Worm (Caenorhabditis elegans) whole organism, midembryonic: Measurements from ENCODE around the gene C36C9.4.
A peak's percentile ranks its signal among the peaks of the same experiment; 100 is the strongest.
"Not testable (repeated sequence)": the region's sequence is repeated elsewhere in the genome, so short reads cannot be mapped to it uniquely, and the experiment has no call there.

ENCODE experiments used
- T22C8.4 ChIP-seq: fragments of 200-800 bp; sonication (Bioruptor generic); IDR thresholded peaks from 2 replicates; pipeline ENCODE4 v1.3.6; 2022; ENCODE audit warnings: missing genetic modification characterization, missing compliant biosample characterization
- cog-1 ChIP-seq: sonication (generic microtip); optimal IDR thresholded peaks from 2 replicates; lab custom pipeline; 2016; ENCODE audit warnings: missing genetic modification characterization, missing compliant biosample characterization
- flt-1 ChIP-seq: fragments of 200-800 bp; sonication (Bioruptor generic); IDR thresholded peaks from 2 replicates; pipeline ENCODE4 v1.3.6; 2022; ENCODE audit warnings: missing genetic modification characterization, missing compliant biosample characterization
- klf-2 ChIP-seq: fragments of 200-800 bp; sonication (Bioruptor generic); conservative IDR thresholded peaks from 2 replicates; pipeline ENCODE4 v1.3.6; 2022; ENCODE audit warnings: missing genetic modification reagents, missing genetic modification characterization, missing compliant biosample characterization
- med-1 ChIP-seq: sonication (generic microtip); optimal IDR thresholded peaks from 2 replicates; lab custom pipeline; 2017; ENCODE audit warnings: missing genetic modification characterization, mild to moderate bottlenecking, missing compliant biosample characterization, antibody characterized with exemption, missing genetic modification reagents; ENCODE audit not compliant: insufficient read depth
- ref-1 ChIP-seq: fragments of 200-800 bp; sonication (Bioruptor generic); conservative IDR thresholded peaks from 2 replicates; pipeline ENCODE4 v1.3.6; 2022; ENCODE audit warnings: missing genetic modification reagents, missing genetic modification characterization, missing compliant biosample characterization
- tab-1 ChIP-seq: fragments of 200-800 bp; sonication (Bioruptor generic); IDR thresholded peaks from 2 replicates; pipeline ENCODE4 v1.3.6; 2022; ENCODE audit warnings: missing genetic modification characterization, missing compliant biosample characterization
- ztf-23 ChIP-seq: fragments of 200-800 bp; sonication (Bioruptor generic); IDR thresholded peaks from 2 replicates; pipeline ENCODE4 v1.3.6; 2022; ENCODE audit warnings: missing genetic modification reagents, missing genetic modification characterization, missing compliant biosample characterization
- ztf-29 ChIP-seq: fragments of 200-800 bp; sonication (Bioruptor generic); IDR thresholded peaks from 2 replicates; pipeline ENCODE4 v1.3.6; 2022; ENCODE audit warnings: missing genetic modification reagents, missing genetic modification characterization, missing compliant biosample characterization

The C36C9.4 gene

DNA sequence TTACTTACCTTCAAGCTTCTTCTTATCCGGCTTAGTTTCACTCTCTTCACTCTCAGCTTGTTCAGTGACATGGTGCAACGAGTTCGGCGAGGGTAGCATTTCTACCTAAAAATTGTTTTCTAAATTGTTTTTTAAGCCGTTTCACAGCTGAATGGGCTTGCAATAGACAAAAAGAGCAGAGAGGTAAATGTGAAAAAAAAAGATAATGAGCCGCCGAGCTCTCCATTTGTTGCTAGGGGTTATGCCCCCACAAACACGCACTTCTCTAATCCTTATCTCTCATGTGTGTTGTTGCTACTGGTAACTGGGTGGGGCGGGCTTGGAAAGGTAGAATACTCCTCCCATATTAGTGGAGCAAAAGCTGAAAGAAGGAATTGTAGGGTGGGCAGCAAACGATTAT is 7.1 kb upstream of the C36C9.4 start, which contains the start of gene C36C9.5:
C36C9.5 (minus strand) TSS at position 101 of the 400 bp plus-strand sequence.
- TF ChIP-seq flt-1 (GFP tag; lab: Robert Waterston, UW) (no peak), med-1 (GFP tag; lab: Kevin White, UChicago) (no peak), ztf-29 (GFP tag; lab: Robert Waterston, UW) (no peak), ztf-23 (GFP tag; lab: Robert Waterston, UW) (no peak), T22C8.4 (GFP tag; lab: Robert Waterston, UW) (no peak), tab-1 (GFP tag; lab: Robert Waterston, UW) (no peak), ref-1 (no peak), klf-2 (GFP tag; lab: Robert Waterston, UW) (no peak), cog-1 (tag; lab: Kevin White, UChicago) (no peak)

DNA sequence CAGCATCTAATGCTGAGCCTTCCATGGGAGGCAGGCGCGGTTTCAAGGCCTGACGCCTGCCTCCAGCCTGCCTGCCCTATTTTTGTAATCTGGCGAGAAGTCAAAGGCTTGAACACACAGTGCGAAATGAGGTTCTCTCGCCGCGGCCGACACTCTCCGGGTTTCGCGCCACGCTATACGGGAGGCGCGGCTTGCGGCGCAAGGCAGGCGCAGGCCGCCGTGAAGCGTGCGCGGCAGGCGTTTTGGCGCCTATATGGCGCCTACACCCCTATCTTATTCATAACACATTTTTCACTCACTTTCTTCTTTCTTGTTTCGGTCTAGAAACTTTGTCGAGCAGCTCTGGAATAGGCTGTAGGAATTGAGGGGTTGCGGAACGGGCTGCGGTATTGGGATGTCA is 6.3 kb upstream of the C36C9.4 start:
- TF ChIP-seq cog-1 (tag; lab: Kevin White, UChicago) (no peak), tab-1 (GFP tag; lab: Robert Waterston, UW) (0 out of 2 replicates have a peak, but pooled peaks have one; percentile 26), flt-1 (GFP tag; lab: Robert Waterston, UW) (no peak)

DNA sequence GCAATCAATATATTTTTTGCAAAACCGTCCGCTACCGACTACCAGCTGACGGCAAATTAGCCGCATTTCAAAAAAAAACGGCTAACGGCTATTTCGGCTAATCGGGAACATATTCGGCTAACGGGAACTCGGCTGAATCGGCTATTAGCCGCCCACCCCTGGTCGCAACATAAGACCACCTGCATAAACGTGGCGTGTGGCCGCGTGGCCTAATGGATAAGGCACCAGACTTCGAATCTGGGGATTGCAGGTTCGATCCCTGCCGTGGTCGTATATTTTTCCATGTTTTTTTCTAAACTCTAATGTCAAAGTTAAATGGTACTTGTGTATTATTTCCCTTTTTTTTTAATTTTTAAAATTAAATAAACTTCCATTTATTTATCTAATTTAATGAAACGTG is 1.7 kb upstream of the C36C9.4 start:
- TF ChIP-seq cog-1 (tag; lab: Kevin White, UChicago): no peak
- no peak for TF ChIP-seq tab-1 (GFP tag; lab: Robert Waterston, UW)
- TF ChIP-seq klf-2 (GFP tag; lab: Robert Waterston, UW): no peak
- no peak for TF ChIP-seq ztf-23 (GFP tag; lab: Robert Waterston, UW)
- no peak for TF ChIP-seq T22C8.4 (GFP tag; lab: Robert Waterston, UW)
- no peak for TF ChIP-seq med-1 (GFP tag; lab: Kevin White, UChicago)
- TF ChIP-seq ztf-29 (GFP tag; lab: Robert Waterston, UW): no peak
- TF ChIP-seq flt-1 (GFP tag; lab: Robert Waterston, UW): no peak
- no peak for TF ChIP-seq ref-1

DNA sequence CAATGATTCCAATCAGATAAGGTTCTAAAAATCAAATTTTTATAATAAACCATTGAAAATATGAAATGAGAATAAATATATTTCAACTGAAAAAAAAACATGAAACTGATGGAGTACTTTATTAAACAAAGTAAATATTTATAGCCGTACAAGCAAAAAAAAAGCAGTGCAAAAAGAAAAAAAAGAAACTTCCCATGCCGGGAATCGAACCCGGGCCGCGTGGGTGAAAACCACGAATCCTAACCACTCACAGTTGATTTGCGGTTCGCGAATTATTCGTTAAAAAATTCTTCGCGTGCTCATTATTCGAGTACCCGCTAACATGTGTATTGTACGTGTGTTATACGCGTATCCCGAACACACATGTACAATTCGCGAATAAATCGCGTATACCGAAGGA is 5.9 kb downstream of the C36C9.4 start, which contains the start of gene C36C9.6:
C36C9.6 (minus strand) TSS at position 101 of the 400 bp plus-strand sequence.
- not testable (repeated sequence) for TF ChIP-seq ztf-23 (GFP tag; lab: Robert Waterston, UW); ztf-29 (GFP tag; lab: Robert Waterston, UW); med-1 (GFP tag; lab: Kevin White, UChicago)

DNA sequence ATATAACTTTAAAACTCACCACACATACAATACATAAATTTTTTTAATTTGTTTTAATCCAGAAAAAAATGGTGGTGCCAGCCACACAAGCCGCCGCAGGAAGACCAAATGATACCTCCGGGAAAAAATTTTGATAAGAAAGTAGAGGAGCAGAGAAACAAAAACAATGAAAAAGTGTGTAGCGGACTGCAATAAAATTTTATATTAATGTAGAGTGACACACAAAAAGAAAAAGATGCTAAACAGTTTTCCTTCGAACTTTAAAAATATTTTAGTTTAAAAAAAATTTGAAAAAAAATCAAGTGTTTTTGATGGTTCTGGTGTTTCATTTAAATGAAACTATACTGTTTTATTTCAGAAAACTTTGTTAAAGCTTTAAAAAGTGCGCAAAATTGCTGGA is 6.8 kb downstream of the C36C9.4 start, which contains the start of gene C36C9.12:
C36C9.12 (minus strand) TSS at position 101 of the 400 bp plus-strand sequence.
- not testable (repeated sequence) for TF ChIP-seq T22C8.4, klf-2, tab-1 (GFP tag; lab: Robert Waterston, UW)

DNA sequence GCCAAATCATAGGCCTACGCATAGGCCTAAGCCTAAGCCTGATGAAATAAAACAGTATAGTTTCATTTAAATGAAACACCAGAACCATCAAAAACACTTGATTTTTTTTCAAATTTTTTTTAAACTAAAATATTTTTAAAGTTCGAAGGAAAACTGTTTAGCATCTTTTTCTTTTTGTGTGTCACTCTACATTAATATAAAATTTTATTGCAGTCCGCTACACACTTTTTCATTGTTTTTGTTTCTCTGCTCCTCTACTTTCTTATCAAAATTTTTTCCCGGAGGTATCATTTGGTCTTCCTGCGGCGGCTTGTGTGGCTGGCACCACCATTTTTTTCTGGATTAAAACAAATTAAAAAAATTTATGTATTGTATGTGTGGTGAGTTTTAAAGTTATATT is 9.7 kb downstream of the C36C9.4 start, which contains the start of gene C36C9.11:
C36C9.11 (plus strand) TSS at position 301 of the 400 bp plus-strand sequence.
- not testable (repeated sequence) for TF ChIP-seq ztf-23 (GFP tag; lab: Robert Waterston, UW); cog-1 (tag; lab: Kevin White, UChicago); flt-1 (GFP tag; lab: Robert Waterston, UW)

DNA sequence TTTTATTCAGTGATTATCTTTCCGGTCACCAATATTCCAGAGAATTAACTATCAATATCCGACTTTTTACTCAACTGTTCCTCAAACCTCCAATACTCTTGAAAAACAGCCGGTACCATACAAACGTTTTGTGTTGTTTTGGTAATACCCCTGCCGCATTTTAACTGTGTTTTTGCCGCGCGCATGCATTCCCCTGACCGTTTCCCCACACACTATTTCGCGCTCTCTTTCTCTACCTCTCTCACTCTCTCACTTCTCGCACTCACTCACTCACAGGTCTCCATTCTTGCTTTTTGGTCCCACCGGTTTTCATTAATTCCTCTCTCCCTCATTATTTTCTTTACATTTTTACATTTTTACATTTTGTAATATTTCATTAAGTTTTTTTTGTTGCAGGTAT is 14.2 kb downstream of the C36C9.4 start, which contains the start of gene meg-4:
meg-4 (plus strand) TSS at position 397 of the 400 bp plus-strand sequence.
- no peak for TF ChIP-seq klf-2 (GFP tag; lab: Robert Waterston, UW)
- no peak for TF ChIP-seq med-1 (GFP tag; lab: Kevin White, UChicago)
- no peak for TF ChIP-seq flt-1 (GFP tag; lab: Robert Waterston, UW)
- TF ChIP-seq ztf-29 (GFP tag; lab: Robert Waterston, UW): no peak
- no peak for TF ChIP-seq cog-1 (tag; lab: Kevin White, UChicago)
- TF ChIP-seq ref-1: no peak

DNA sequence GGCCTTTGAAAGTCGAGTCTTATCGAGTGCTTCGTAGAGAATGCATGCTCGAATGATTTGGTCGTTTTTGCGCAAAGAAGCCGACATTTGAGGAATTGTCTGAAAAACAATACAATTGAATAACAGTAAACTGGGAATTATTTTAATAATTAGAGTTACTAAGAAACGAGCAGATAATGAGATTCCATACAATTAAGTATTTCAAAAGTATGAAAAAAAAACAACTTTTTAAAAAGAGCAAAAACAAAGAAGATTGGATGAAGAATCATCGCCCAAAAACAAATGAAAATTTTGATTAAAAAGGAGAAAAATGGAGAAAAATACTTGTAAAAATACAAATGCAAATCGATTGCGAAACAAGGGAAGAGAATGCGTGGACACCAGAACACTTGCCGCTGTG is 18.8 kb downstream of the C36C9.4 start, which contains the start of gene fbxa-170:
fbxa-170 (minus strand) TSS at position 101 of the 400 bp plus-strand sequence.
- no peak for TF ChIP-seq med-1 (GFP tag; lab: Kevin White, UChicago)
- no peak for TF ChIP-seq cog-1 (tag; lab: Kevin White, UChicago)
- no peak for TF ChIP-seq ref-1
- TF ChIP-seq flt-1 (GFP tag; lab: Robert Waterston, UW): no peak
- TF ChIP-seq tab-1 (GFP tag; lab: Robert Waterston, UW): no peak
- no peak for TF ChIP-seq T22C8.4 (GFP tag; lab: Robert Waterston, UW)
- TF ChIP-seq ztf-23 (GFP tag; lab: Robert Waterston, UW): no peak
- TF ChIP-seq klf-2 (GFP tag; lab: Robert Waterston, UW): no peak
- TF ChIP-seq ztf-29 (GFP tag; lab: Robert Waterston, UW): no peak

DNA sequence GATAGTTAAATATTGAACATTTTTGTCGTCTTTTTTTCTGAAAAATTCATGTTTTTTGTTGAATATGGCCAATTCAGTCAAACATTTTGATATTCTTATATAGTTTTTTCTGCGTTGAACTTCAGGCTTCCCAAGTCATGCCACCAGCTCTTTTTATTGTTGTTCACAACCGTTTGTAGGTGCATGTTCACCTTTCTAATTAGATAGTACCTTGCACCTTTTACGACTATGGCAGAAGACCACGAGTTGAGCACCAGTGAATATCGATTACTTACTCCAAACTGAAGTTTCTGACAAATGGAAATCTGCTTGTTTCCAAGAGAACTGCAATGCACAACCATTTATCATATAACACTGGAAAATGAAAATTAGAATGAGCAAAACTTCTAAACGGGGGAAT is 20.9 kb downstream of the C36C9.4 start:
- TF ChIP-seq ref-1 (no peak), med-1 (GFP tag; lab: Kevin White, UChicago) (no peak), T22C8.4 (GFP tag; lab: Robert Waterston, UW) (no peak), klf-2 (GFP tag; lab: Robert Waterston, UW) (no peak), flt-1 (GFP tag; lab: Robert Waterston, UW) (no peak), ztf-23 (GFP tag; lab: Robert Waterston, UW) (no peak), cog-1 (tag; lab: Kevin White, UChicago) (no peak), ztf-29 (GFP tag; lab: Robert Waterston, UW) (no peak), tab-1 (GFP tag; lab: Robert Waterston, UW) (no peak)

DNA sequence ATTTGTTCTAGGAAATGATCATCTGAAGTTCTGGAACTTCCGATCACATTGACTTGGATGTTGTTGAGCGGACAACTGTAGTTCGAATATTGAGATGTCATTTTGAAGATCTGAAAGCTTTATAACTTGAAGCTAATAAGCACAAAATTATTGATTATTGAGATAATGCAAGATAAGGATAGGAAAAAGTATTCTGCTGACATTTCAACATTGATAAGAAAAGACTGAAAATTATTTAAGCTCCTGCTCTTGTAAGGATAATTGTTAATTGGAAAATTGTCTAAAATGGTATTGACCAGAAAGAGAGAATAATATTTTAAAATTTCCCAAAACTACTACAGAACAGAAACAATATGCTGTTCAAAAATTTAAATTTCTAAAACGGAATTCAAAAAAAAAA is 22.7 kb downstream of the C36C9.4 start, which contains the start of gene tbx-31:
tbx-31 (minus strand) TSS at position 101 of the 400 bp plus-strand sequence.
- TF ChIP-seq tab-1 (GFP tag; lab: Robert Waterston, UW) (no peak), ztf-23 (GFP tag; lab: Robert Waterston, UW) (no peak), klf-2 (GFP tag; lab: Robert Waterston, UW) (no peak)
